Worm (Caenorhabditis elegans) whole organism, late embryonic: ENCODE data around the gene R105.1.

Experiments used
- F13H6.1 ChIP-seq: sonication (generic microtip); optimal IDR thresholded peaks from 2 replicates; lab custom pipeline; 2016; ENCODE audit warnings: missing genetic modification characterization, missing compliant biosample characterization
- K09A11.1 ChIP-seq: sonication (generic microtip); optimal IDR thresholded peaks from 2 replicates; lab custom pipeline; 2017; ENCODE audit warnings: antibody characterized with exemption, mild to moderate bottlenecking, missing genetic modification characterization, missing compliant biosample characterization; ENCODE audit not compliant: insufficient read depth
- ceh-19 ChIP-seq: fragments of 200-800 bp; sonication (Bioruptor generic); optimal IDR thresholded peaks from 2 replicates; lab custom pipeline; 2018; ENCODE audit warnings: mild to moderate bottlenecking, missing genetic modification characterization, missing compliant biosample characterization
- hlh-8 ChIP-seq: sonication (generic microtip); optimal IDR thresholded peaks from 2 replicates; lab custom pipeline; 2016; ENCODE audit warnings: missing genotype, missing genetic modification characterization, missing compliant biosample characterization
- sox-2 ChIP-seq: fragments of 200-800 bp; sonication (Bioruptor generic); IDR thresholded peaks from 2 replicates; pipeline ENCODE4 v1.3.6; 2022; ENCODE audit warnings: missing genetic modification reagents, missing genetic modification characterization, missing compliant biosample characterization
- unc-86 ChIP-seq: sonication (generic microtip); optimal IDR thresholded peaks from 2 replicates; lab custom pipeline; 2016; ENCODE audit warnings: missing genetic modification characterization, missing compliant biosample characterization

DNA sequence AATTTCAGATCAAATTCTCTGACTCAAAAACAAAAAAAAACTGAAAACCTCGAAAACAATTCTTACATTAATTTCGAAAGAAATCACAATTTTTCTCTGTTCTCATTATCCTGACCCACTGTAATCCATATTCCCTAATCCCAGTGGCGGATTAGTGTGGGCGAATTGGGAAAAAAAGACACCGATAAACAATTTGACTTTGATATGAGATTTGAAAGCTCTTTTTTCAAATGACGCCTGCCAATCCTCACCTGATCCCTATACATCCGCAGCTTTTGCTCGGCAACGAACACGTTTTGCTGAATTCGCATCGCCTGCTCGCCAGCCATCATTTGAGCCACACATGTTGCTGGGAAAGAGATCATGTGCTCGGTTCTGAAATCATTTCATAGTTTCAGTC lies 21.8 kb upstream of the R105.1 start:
- no peak for TF ChIP-seq unc-86 (tag; lab: Kevin White, UChicago)
- no peak for TF ChIP-seq F13H6.1 (tag; lab: Kevin White, UChicago)
- TF ChIP-seq K09A11.1 (tag; lab: Kevin White, UChicago): no peak
- TF ChIP-seq hlh-8: no peak
- TF ChIP-seq ceh-19 (GFP tag; lab: Kevin White, UChicago): no peak
- TF ChIP-seq sox-2 (GFP tag; lab: Robert Waterston, UW): no peak
